ENCODE assay signal across 1 fruit fly cellular context in genomic region chrX:4457790-4458189, dm6.
TF ChIP-seq lines count a peak whose summit lies in the region.

No protein-coding gene starts in this region.

TF ChIP-seq in whole organism, embryonic, 481 proteins besides CTCF, POLR2A, EP300 and RAD21 (continued from another document and continues in another):
- TF ChIP-seq kah (GFP tag; optimal IDR thresholded peaks at IDR 0.05; lab: Kevin White, UChicago) (no peak), CG10267 (tag; optimal IDR thresholded peaks at IDR 0.05; lab: Kevin White, UChicago) (peak; percentile 38), CG7357 (GFP tag; IDR thresholded peaks at IDR 0.05; lab: Robert Waterston, UW) (no peak), amos (GFP tag; IDR thresholded peaks at IDR 0.05; lab: Robert Waterston, UW; ENCODE audit: partially characterized antibody) (no peak), Dp (GFP tag; optimal IDR thresholded peaks at IDR 0.05; lab: Kevin White, UChicago) (no peak), vvl (GFP tag; IDR thresholded peaks at IDR 0.05; lab: Robert Waterston, UW) (peak; percentile 44; the same call in 1 of the 2 replicates), ewg (GFP tag; optimal IDR thresholded peaks at IDR 0.05; lab: Kevin White, UChicago) (no peak), cwo (GFP tag; optimal IDR thresholded peaks at IDR 0.05; lab: Kevin White, UChicago) (no peak), bcd (GFP tag; optimal IDR thresholded peaks at IDR 0.05; lab: Kevin White, UChicago) (no peak), CG18764 (GFP tag; optimal IDR thresholded peaks at IDR 0.05; lab: Kevin White, UChicago) (no peak), CG13624 (GFP tag; optimal IDR thresholded peaks at IDR 0.05; lab: Kevin White, UChicago) (no peak), jing (GFP tag; optimal IDR thresholded peaks at IDR 0.05; lab: Kevin White, UChicago) (no peak), eyg (GFP tag; optimal IDR thresholded peaks at IDR 0.05; lab: Kevin White, UChicago) (no peak), CG32767 (GFP tag; IDR thresholded peaks at IDR 0.05; lab: Robert Waterston, UW) (no peak), Ets97D (GFP tag; optimal IDR thresholded peaks at IDR 0.05; lab: Kevin White, UChicago) (no peak), D19A (tag; optimal IDR thresholded peaks at IDR 0.05; lab: Kevin White, UChicago) (peak; percentile 7), ttk (GFP tag; IDR thresholded peaks at IDR 0.05; lab: Robert Waterston, UW) (peak; percentile 24; the same call in 1 of the 2 replicates), CG17829 (tag; optimal IDR thresholded peaks at IDR 0.05; lab: Kevin White, UChicago) (peak; percentile 18), CG8089 (GFP tag; optimal IDR thresholded peaks at IDR 0.05; lab: Kevin White, UChicago) (no peak), grn (GFP tag; optimal IDR thresholded peaks at IDR 0.05; lab: Kevin White, UChicago) (peak; percentile 52), HLH4C (GFP tag; IDR thresholded peaks at IDR 0.05; lab: Robert Waterston, UW; ENCODE audit: partially characterized antibody) (no peak), zf30C (GFP tag; optimal IDR thresholded peaks at IDR 0.05; lab: Kevin White, UChicago) (no peak), CG9215 (GFP tag; IDR thresholded peaks at IDR 0.05; lab: Robert Waterston, UW) (no peak; the same call in 1 of the 2 replicates), danr (GFP tag; IDR thresholded peaks at IDR 0.05; lab: Robert Waterston, UW) (0 out of 2 replicates have a peak, but pooled peaks have one; percentile 9), prd (optimal IDR thresholded peaks at IDR 0.05; lab: Kevin White, UChicago) (no peak), prd (GFP tag; IDR thresholded peaks at IDR 0.05; lab: Robert Waterston, UW) (no peak; the same call in 2 of the 3 replicates), Sry-δ (GFP tag; optimal IDR thresholded peaks at IDR 0.05; lab: Kevin White, UChicago) (no peak), repo (GFP tag; optimal IDR thresholded peaks at IDR 0.05; lab: Kevin White, UChicago) (no peak), CG3995 (GFP tag; optimal IDR thresholded peaks at IDR 0.05; lab: Kevin White, UChicago) (no peak), CG1603 (tag; optimal IDR thresholded peaks at IDR 0.05; lab: Kevin White, UChicago) (peak; percentile 57), Dad (GFP tag; optimal IDR thresholded peaks at IDR 0.05; lab: Kevin White, UChicago) (no peak), Asciz (GFP tag; optimal IDR thresholded peaks at IDR 0.05; lab: Kevin White, UChicago) (peak; percentile 59), zfh1 (GFP tag; IDR thresholded peaks at IDR 0.05; lab: Robert Waterston, UW) (peak; percentile 37; the same call in 2 of the 3 replicates), CG30403 (GFP tag; optimal IDR thresholded peaks at IDR 0.05; lab: Kevin White, UChicago) (peak; percentile 10), peb (GFP tag; IDR thresholded peaks at IDR 0.05; lab: Robert Waterston, UW) (no peak), usp (GFP tag; optimal IDR thresholded peaks at IDR 0.05; lab: Kevin White, UChicago) (no peak), pum (GFP tag; optimal IDR thresholded peaks at IDR 0.05; lab: Kevin White, UChicago) (no peak), her (GFP tag; optimal IDR thresholded peaks at IDR 0.05; lab: Kevin White, UChicago) (no peak), CG14050 (GFP tag; IDR thresholded peaks at IDR 0.05; lab: Robert Waterston, UW) (no peak), CG17359 (tag; optimal IDR thresholded peaks at IDR 0.05; lab: Kevin White, UChicago) (peak; percentile 49), wor (GFP tag; IDR thresholded peaks at IDR 0.05; lab: Robert Waterston, UW) (no peak), sim (GFP tag; IDR thresholded peaks at IDR 0.05; lab: Robert Waterston, UW) (no peak), eve (GFP tag; optimal IDR thresholded peaks at IDR 0.05; lab: Kevin White, UChicago) (peak in 1 of 2 experiments; percentile 62), CG17361 (GFP tag; IDR thresholded peaks at IDR 0.05; lab: Robert Waterston, UW) (peak; percentile 29; the same call in 1 of the 3 replicates), CG9797 (GFP tag; optimal IDR thresholded peaks at IDR 0.05; lab: Kevin White, UChicago) (no peak), Dbx (GFP tag; IDR thresholded peaks at IDR 0.05; lab: Robert Waterston, UW) (no peak), CG6813 (GFP tag; optimal IDR thresholded peaks at IDR 0.05; lab: Kevin White, UChicago) (peak; percentile 45), CG13775 (GFP tag; optimal IDR thresholded peaks at IDR 0.05; lab: Kevin White, UChicago) (no peak), Taf1 (GFP tag; IDR thresholded peaks at IDR 0.05; lab: Robert Waterston, UW) (no peak), CG10209 (GFP tag; optimal IDR thresholded peaks at IDR 0.05; lab: Kevin White, UChicago) (peak; percentile 14), NFAT (GFP tag; IDR thresholded peaks at IDR 0.05; lab: Robert Waterston, UW) (no peak), Dref (GFP tag; IDR thresholded peaks at IDR 0.05; lab: Robert Waterston, UW) (no peak), D19B (GFP tag; optimal IDR thresholded peaks at IDR 0.05; lab: Kevin White, UChicago) (no peak), ind (GFP tag; optimal IDR thresholded peaks at IDR 0.05; lab: Kevin White, UChicago) (no peak), corto (GFP tag; optimal IDR thresholded peaks at IDR 0.05; lab: Kevin White, UChicago) (no peak), CG14014 (GFP tag; IDR thresholded peaks at IDR 0.05; lab: Robert Waterston, UW) (no peak), Meics (GFP tag; optimal IDR thresholded peaks at IDR 0.05; lab: Kevin White, UChicago) (no peak), nmo (GFP tag; optimal IDR thresholded peaks at IDR 0.05; lab: Kevin White, UChicago) (peak; percentile 44), CoRest (tag; optimal IDR thresholded peaks at IDR 0.05; lab: Kevin White, UChicago) (no peak), Sin3A (optimal IDR thresholded peaks at IDR 0.05; lab: Kevin White, UChicago) (no peak), CG30431 (GFP tag; optimal IDR thresholded peaks at IDR 0.05; lab: Kevin White, UChicago) (no peak), Lpt (GFP tag; optimal IDR thresholded peaks at IDR 0.05; lab: Kevin White, UChicago) (no peak), CG2712 (tag; optimal IDR thresholded peaks at IDR 0.05; lab: Kevin White, UChicago) (peak; percentile 65), CG2129 (GFP tag; IDR thresholded peaks at IDR 0.05; lab: Robert Waterston, UW; ENCODE audit: partially characterized antibody) (no peak), CG12769 (tag; optimal IDR thresholded peaks at IDR 0.05; lab: Kevin White, UChicago) (peak; percentile 4), CG14667 (GFP tag; IDR thresholded peaks at IDR 0.05; lab: Robert Waterston, UW) (no peak), CG9932 (GFP tag; IDR thresholded peaks at IDR 0.05; lab: Robert Waterston, UW) (no peak), CG1832 (GFP tag; optimal IDR thresholded peaks at IDR 0.05; lab: Kevin White, UChicago) (no peak), gsb (GFP tag; IDR thresholded peaks at IDR 0.05; lab: Robert Waterston, UW) (no peak), tgo (GFP tag; IDR thresholded peaks at IDR 0.05; lab: Robert Waterston, UW) (0 out of 3 replicates have a peak, but pooled peaks have one; percentile 22), pfk (GFP tag; optimal IDR thresholded peaks at IDR 0.05; lab: Kevin White, UChicago) (no peak), odd (GFP tag; optimal IDR thresholded peaks at IDR 0.05; lab: Kevin White, UChicago) (no peak), Pdp1 (GFP tag; optimal IDR thresholded peaks at IDR 0.05; lab: Kevin White, UChicago) (peak in 1 of 2 experiments; percentile 55), gro (GFP tag; optimal IDR thresholded peaks at IDR 0.05; lab: Kevin White, UChicago) (no peak), Dip3 (GFP tag; optimal IDR thresholded peaks at IDR 0.05; lab: Kevin White, UChicago) (no peak), CG6765 (GFP tag; optimal IDR thresholded peaks at IDR 0.05; lab: Kevin White, UChicago) (no peak), CG8388 (GFP tag; optimal IDR thresholded peaks at IDR 0.05; lab: Kevin White, UChicago) (peak; percentile 46), pan (optimal IDR thresholded peaks at IDR 0.05; lab: Kevin White, UChicago) (no peak), pan (GFP tag; optimal IDR thresholded peaks at IDR 0.05 in 1 of 2, IDR thresholded peaks at IDR 0.05 in 1 of 2) (peak in 1 of 2 experiments; percentile 37), CG1024 (GFP tag; IDR thresholded peaks at IDR 0.05; lab: Robert Waterston, UW) (no peak), Antp (GFP tag; optimal IDR thresholded peaks at IDR 0.05; lab: Kevin White, UChicago) (no peak), sna (GFP tag; IDR thresholded peaks at IDR 0.05; lab: Robert Waterston, UW; ENCODE audit: partially characterized antibody) (no peak), dati (GFP tag; IDR thresholded peaks at IDR 0.05; lab: Robert Waterston, UW) (no peak), Stat92E (GFP tag; optimal IDR thresholded peaks at IDR 0.05; lab: Kevin White, UChicago) (no peak), CG10147 (GFP tag; optimal IDR thresholded peaks at IDR 0.05; lab: Kevin White, UChicago) (no peak), CG2199 (GFP tag; IDR thresholded peaks at IDR 0.05; lab: Robert Waterston, UW) (no peak), Mes4 (GFP tag; optimal IDR thresholded peaks at IDR 0.05; lab: Kevin White, UChicago) (peak; percentile 10), dmrt11E (tag; optimal IDR thresholded peaks at IDR 0.05; lab: Kevin White, UChicago) (peak; percentile 60), sr (GFP tag; IDR thresholded peaks at IDR 0.05; lab: Robert Waterston, UW) (no peak), vnd (GFP tag; IDR thresholded peaks at IDR 0.05; lab: Robert Waterston, UW; ENCODE audit: partially characterized antibody) (no peak), Myb (GFP tag; optimal IDR thresholded peaks at IDR 0.05; lab: Kevin White, UChicago) (no peak), scrt (GFP tag; optimal IDR thresholded peaks at IDR 0.05; lab: Kevin White, UChicago) (no peak), Nf-YA (GFP tag; IDR thresholded peaks at IDR 0.05; lab: Robert Waterston, UW) (0 out of 2 replicates have a peak, but pooled peaks have one; percentile 6), CG18619 (GFP tag; optimal IDR thresholded peaks at IDR 0.05; lab: Kevin White, UChicago) (no peak), CG15696 (tag; optimal IDR thresholded peaks at IDR 0.05; lab: Kevin White, UChicago) (peak; percentile 53), CG1529 (GFP tag; optimal IDR thresholded peaks at IDR 0.05; lab: Kevin White, UChicago) (no peak), salm (tag; optimal IDR thresholded peaks at IDR 0.05; lab: Kevin White, UChicago) (no peak), lilli (GFP tag; optimal IDR thresholded peaks at IDR 0.05; lab: Kevin White, UChicago) (no peak), lola (GFP tag; optimal IDR thresholded peaks at IDR 0.05; lab: Kevin White, UChicago) (peak in 1 of 3 experiments; percentile 31), CG12104 (GFP tag; optimal IDR thresholded peaks at IDR 0.05; lab: Kevin White, UChicago) (no peak), phol (tag; optimal IDR thresholded peaks at IDR 0.05; lab: Kevin White, UChicago) (peak; percentile 47), CG3847 (GFP tag; IDR thresholded peaks at IDR 0.05; lab: Robert Waterston, UW) (no peak), CHES-1-like (GFP tag; optimal IDR thresholded peaks at IDR 0.05; lab: Kevin White, UChicago) (no peak), CG7745 (tag; optimal IDR thresholded peaks at IDR 0.05; lab: Kevin White, UChicago) (no peak), CG7928 (GFP tag; optimal IDR thresholded peaks at IDR 0.05; lab: Kevin White, UChicago) (no peak), grau (tag; optimal IDR thresholded peaks at IDR 0.05; lab: Kevin White, UChicago) (no peak), CG18011 (GFP tag; optimal IDR thresholded peaks at IDR 0.05; lab: Kevin White, UChicago) (no peak), ems (GFP tag; optimal IDR thresholded peaks at IDR 0.05; lab: Kevin White, UChicago) (no peak), NC2β (GFP tag; optimal IDR thresholded peaks at IDR 0.05; lab: Kevin White, UChicago) (no peak), CG10959 (GFP tag; IDR thresholded peaks at IDR 0.05; lab: Robert Waterston, UW) (no peak), Atf3 (GFP tag; optimal IDR thresholded peaks at IDR 0.05; lab: Kevin White, UChicago) (no peak), CG4820 (GFP tag; optimal IDR thresholded peaks at IDR 0.05; lab: Kevin White, UChicago) (peak; percentile 25), ci (GFP tag; IDR thresholded peaks at IDR 0.05; lab: Robert Waterston, UW) (0 out of 3 replicates have a peak, but pooled peaks have one; percentile 25), CG3163 (GFP tag; optimal IDR thresholded peaks at IDR 0.05; lab: Kevin White, UChicago) (no peak), E2f1 (GFP tag; IDR thresholded peaks at IDR 0.05; lab: Robert Waterston, UW) (0 out of 2 replicates have a peak, but pooled peaks have one; percentile 11), insv (GFP tag; optimal IDR thresholded peaks at IDR 0.05; lab: Kevin White, UChicago) (no peak), MBD-R2 (GFP tag; IDR thresholded peaks at IDR 0.05; lab: Robert Waterston, UW) (no peak), Tbp (GFP tag; optimal IDR thresholded peaks at IDR 0.05; lab: Kevin White, UChicago) (no peak), gcm (GFP tag; optimal IDR thresholded peaks at IDR 0.05; lab: Kevin White, UChicago) (no peak), D (optimal IDR thresholded peaks at IDR 0.05; lab: Kevin White, UChicago) (no peak), D (GFP tag; optimal IDR thresholded peaks at IDR 0.05; lab: Kevin White, UChicago) (peak; percentile 36), CG6791 (GFP tag; IDR thresholded peaks at IDR 0.05; lab: Robert Waterston, UW; ENCODE audit: partially characterized antibody) (no peak), schlank (tag; optimal IDR thresholded peaks at IDR 0.05; lab: Kevin White, UChicago) (no peak), hbn (GFP tag; IDR thresholded peaks at IDR 0.05; lab: Robert Waterston, UW; ENCODE audit: partially characterized antibody) (no peak), Optix (GFP tag; IDR thresholded peaks at IDR 0.05; lab: Robert Waterston, UW) (no peak), nau (GFP tag; optimal IDR thresholded peaks at IDR 0.05; lab: Kevin White, UChicago) (no peak), Ets65A (GFP tag; lab: Kevin White, UChicago) (peak; percentile 84), Adf1 (GFP tag; IDR thresholded peaks at IDR 0.05; lab: Robert Waterston, UW) (no peak), Dfd (GFP tag; optimal IDR thresholded peaks at IDR 0.05; lab: Kevin White, UChicago) (no peak), CG6654 (GFP tag; optimal IDR thresholded peaks at IDR 0.05; lab: Kevin White, UChicago) (no peak), lmd (GFP tag; IDR thresholded peaks at IDR 0.05; lab: Robert Waterston, UW) (no peak; the same call in 1 of the 2 replicates), Mad (GFP tag; optimal IDR thresholded peaks at IDR 0.05; lab: Kevin White, UChicago) (no peak), CG3065 (GFP tag; optimal IDR thresholded peaks at IDR 0.05; lab: Kevin White, UChicago) (no peak), nerfin-1 (tag; optimal IDR thresholded peaks at IDR 0.05; lab: Kevin White, UChicago) (no peak), pros (GFP tag; optimal IDR thresholded peaks at IDR 0.05; lab: Kevin White, UChicago) (no peak), croc (GFP tag; conservative IDR thresholded peaks at IDR 0.05; lab: Robert Waterston, UW) (no peak; the same call in 2 of the 3 replicates)
